Worm (Caenorhabditis elegans) whole organism, early embryonic: ENCODE results near the gene sre-27.
"Not testable (repeated sequence)": the region's sequence is repeated elsewhere in the genome, so short reads cannot be mapped to it uniquely, and the experiment has no call there.

Experiments
- B0310.2 ChIP-seq: sonication (generic microtip); optimal IDR thresholded peaks from 2 replicates; lab custom pipeline; 2016; ENCODE audit warnings: mild to moderate bottlenecking, missing genetic modification characterization, missing compliant biosample characterization
- F13C5.2 ChIP-seq: sonication (generic microtip); optimal IDR thresholded peaks from 2 replicates; lab custom pipeline; 2017; ENCODE audit warnings: mild to moderate bottlenecking, missing genetic modification characterization, inconsistent platforms, missing compliant biosample characterization
- aly-1 ChIP-seq: sonication (generic microtip); optimal IDR thresholded peaks from 2 replicates; lab custom pipeline; 2016; ENCODE audit warnings: missing genetic modification characterization, missing compliant biosample characterization
- ama-1 ChIP-seq: fragments of 150-350 bp; optimal IDR thresholded peaks from 2 replicates; lab custom pipeline; 2014
- ceh-13 ChIP-seq: fragments of 200-800 bp; sonication (Bioruptor generic); optimal IDR thresholded peaks from 2 replicates; lab custom pipeline; 2018; ENCODE audit warnings: mild to moderate bottlenecking, missing genetic modification characterization, missing compliant biosample characterization
- ceh-36 ChIP-seq: sonication (generic microtip); optimal IDR thresholded peaks from 2 replicates; lab custom pipeline; 2016; ENCODE audit warnings: missing genetic modification characterization, inconsistent platforms, missing compliant biosample characterization
- ets-7 ChIP-seq: sonication (generic microtip); optimal IDR thresholded peaks from 2 replicates; lab custom pipeline; 2016; ENCODE audit warnings: missing genotype, missing genetic modification characterization, missing compliant biosample characterization
- flt-1 ChIP-seq: fragments of 200-800 bp; sonication (Bioruptor generic); IDR thresholded peaks from 2 replicates; pipeline ENCODE4 v1.3.6; 2022; ENCODE audit warnings: missing genetic modification characterization, missing compliant biosample characterization
- hmbx-1 ChIP-seq: sonication (generic microtip); optimal IDR thresholded peaks from 2 replicates; lab custom pipeline; 2016; ENCODE audit warnings: mild to moderate bottlenecking, missing genetic modification characterization, missing compliant biosample characterization
- hmg-4 ChIP-seq: fragments of 200-800 bp; sonication (Bioruptor generic); optimal IDR thresholded peaks from 2 replicates; lab custom pipeline; 2018; ENCODE audit warnings: mild to moderate bottlenecking, missing genetic modification characterization, missing compliant biosample characterization
- hnd-1 ChIP-seq: sonication (generic microtip); optimal IDR thresholded peaks from 2 replicates; lab custom pipeline; 2016; ENCODE audit warnings: missing genetic modification characterization, missing compliant biosample characterization
- pes-1 ChIP-seq: fragments of 200-800 bp; sonication (Bioruptor generic); IDR thresholded peaks from 2 replicates; pipeline ENCODE4 v1.3.6; 2022; ENCODE audit warnings: missing genetic modification reagents, missing genetic modification characterization, missing compliant biosample characterization
- scrt-1 ChIP-seq: fragments of 200-800 bp; sonication (Bioruptor generic); IDR thresholded peaks from 2 replicates; pipeline ENCODE4 v1.3.6; 2022; ENCODE audit warnings: missing genetic modification characterization, missing compliant biosample characterization
- sea-1 ChIP-seq: fragments of 200-800 bp; sonication (Bioruptor generic); conservative IDR thresholded peaks from 2 replicates; pipeline ENCODE4 v1.3.6; 2022; ENCODE audit warnings: missing genetic modification characterization, missing compliant biosample characterization
- tbx-11 ChIP-seq: fragments of 200-800 bp; sonication (Bioruptor generic); IDR thresholded peaks from 2 replicates; pipeline ENCODE4 v1.3.6; 2022; ENCODE audit warnings: missing genetic modification characterization, missing compliant biosample characterization
- tbx-37 ChIP-seq: fragments of 200-800 bp; sonication (Bioruptor generic); conservative IDR thresholded peaks from 2 replicates; pipeline ENCODE4 v1.3.6; 2022; ENCODE audit warnings: missing genetic modification reagents, missing genetic modification characterization, missing compliant biosample characterization
- tra-4 ChIP-seq: sonication (generic microtip); optimal IDR thresholded peaks from 2 replicates; lab custom pipeline; 2017; ENCODE audit warnings: missing genetic modification characterization, missing compliant biosample characterization

sre-27 gene

ce11 chrII:12456633-12457032, 39.2 kb upstream of the sre-27 start, which contains the start of gene sre-32:
sre-32 (minus strand) TSS chrII:12456733.
- TF ChIP-seq ama-1 (lab: Kevin White, UChicago) (no peak), ets-7 (tag; lab: Kevin White, UChicago) (no peak), flt-1 (GFP tag; lab: Robert Waterston, UW) (no peak), ceh-13 (GFP tag; lab: Kevin White, UChicago) (no peak), sea-1 (GFP tag; lab: Robert Waterston, UW) (no peak), hnd-1 (tag; lab: Kevin White, UChicago) (no peak), ceh-36 (tag; lab: Kevin White, UChicago) (no peak), tbx-11 (GFP tag; lab: Robert Waterston, UW) (no peak), pes-1 (GFP tag; lab: Robert Waterston, UW) (no peak), B0310.2 (no peak), aly-1 (no peak), F13C5.2 (tag; lab: Kevin White, UChicago) (no peak), hmg-4 (GFP tag; lab: Kevin White, UChicago) (no peak)

ce11 chrII:12452754-12453352, 35.4 kb upstream of the sre-27 start, which contains the start of the genes sre-35 and sre-33:
sre-35 (minus strand) TSS chrII:12452854.
sre-33 (plus strand) TSS chrII:12453302.
- TF ChIP-seq B0310.2: no peak
- no peak for TF ChIP-seq ets-7 (tag; lab: Kevin White, UChicago)
- TF ChIP-seq hnd-1 (tag; lab: Kevin White, UChicago): no peak
- no peak for TF ChIP-seq aly-1
- TF ChIP-seq scrt-1: no peak
- no peak for TF ChIP-seq ceh-36 (tag; lab: Kevin White, UChicago)
- TF ChIP-seq F13C5.2 (tag; lab: Kevin White, UChicago): no peak

ce11 chrII:12449849-12450248, 32.4 kb upstream of the sre-27 start, which contains the start of gene sre-34:
sre-34 (plus strand) TSS chrII:12450149.
- TF ChIP-seq tbx-37 (GFP tag; lab: Robert Waterston, UW): no peak
- no peak for TF ChIP-seq B0310.2
- TF ChIP-seq tbx-11 (GFP tag; lab: Robert Waterston, UW): no peak
- no peak for TF ChIP-seq aly-1
- no peak for TF ChIP-seq ets-7 (tag; lab: Kevin White, UChicago)
- no peak for TF ChIP-seq ceh-13 (GFP tag; lab: Kevin White, UChicago)
- TF ChIP-seq scrt-1: no peak
- no peak for TF ChIP-seq sea-1 (GFP tag; lab: Robert Waterston, UW)

ce11 chrII:12448241-12448640, 30.8 kb upstream of the sre-27 start, which contains the start of gene srh-27:
srh-27 (plus strand) TSS chrII:12448541.
- TF ChIP-seq flt-1 (GFP tag; lab: Robert Waterston, UW): no peak
- TF ChIP-seq B0310.2: no peak
- TF ChIP-seq ceh-36 (tag; lab: Kevin White, UChicago): no peak
- no peak for TF ChIP-seq hnd-1 (tag; lab: Kevin White, UChicago)
- no peak for TF ChIP-seq F13C5.2 (tag; lab: Kevin White, UChicago)
- TF ChIP-seq sea-1 (GFP tag; lab: Robert Waterston, UW): no peak
- TF ChIP-seq tra-4 (tag; lab: Kevin White, UChicago): no peak
- TF ChIP-seq ama-1 (lab: Kevin White, UChicago): no peak
- TF ChIP-seq ets-7 (tag; lab: Kevin White, UChicago): no peak
- no peak for TF ChIP-seq ceh-13 (GFP tag; lab: Kevin White, UChicago)

- TF ChIP-seq flt-1 (GFP tag; lab: Robert Waterston, UW) (no peak), ceh-13 (GFP tag; lab: Kevin White, UChicago) (no peak)
Observed at ce11 chrII:12444679-12445376, 27.4 kb upstream of the sre-27 start, which contains the start of the genes W05H5.1 and pitr-6. W05H5.1 (minus strand) TSS chrII:12444779. pitr-6 (plus strand) TSS chrII:12445326.

ce11 chrII:12441164-12441563, 23.8 kb upstream of the sre-27 start, which contains the start of gene Y57A10C.10:
Y57A10C.10 (minus strand) TSS chrII:12441264.
- not testable (repeated sequence) for TF ChIP-seq hmbx-1, hnd-1, F13C5.2 (tag; lab: Kevin White, UChicago)

ce11 chrII:12438441-12438840, 21.0 kb upstream of the sre-27 start, which contains the start of gene Y57A10C.9:
Y57A10C.9 (minus strand) TSS chrII:12438541.
- TF ChIP-seq hmbx-1 (tag; lab: Kevin White, UChicago): no peak
- no peak for TF ChIP-seq ceh-13 (GFP tag; lab: Kevin White, UChicago)
- TF ChIP-seq ets-7 (tag; lab: Kevin White, UChicago): no peak
- no peak for TF ChIP-seq tbx-11 (GFP tag; lab: Robert Waterston, UW)
- no peak for TF ChIP-seq aly-1
- TF ChIP-seq ama-1 (lab: Kevin White, UChicago): no peak
- no peak for TF ChIP-seq hmg-4 (GFP tag; lab: Kevin White, UChicago)
- no peak for TF ChIP-seq tbx-37 (GFP tag; lab: Robert Waterston, UW)
- no peak for TF ChIP-seq tra-4 (tag; lab: Kevin White, UChicago)
- no peak for TF ChIP-seq hnd-1 (tag; lab: Kevin White, UChicago)
- TF ChIP-seq scrt-1: no peak
- TF ChIP-seq ceh-36 (tag; lab: Kevin White, UChicago): no peak
- no peak for TF ChIP-seq pes-1 (GFP tag; lab: Robert Waterston, UW)
- TF ChIP-seq B0310.2: no peak
- TF ChIP-seq F13C5.2 (tag; lab: Kevin White, UChicago): no peak
- no peak for TF ChIP-seq flt-1 (GFP tag; lab: Robert Waterston, UW)
